Worm (Caenorhabditis elegans) whole organism, early embryonic: ENCODE measurements around the gene enu-3.5.

Experiments used
- B0310.2 ChIP-seq: sonication (generic microtip); optimal IDR thresholded peaks from 2 replicates; lab custom pipeline; 2016; ENCODE audit warnings: mild to moderate bottlenecking, missing genetic modification characterization, missing compliant biosample characterization
- F13C5.2 ChIP-seq: sonication (generic microtip); optimal IDR thresholded peaks from 2 replicates; lab custom pipeline; 2017; ENCODE audit warnings: mild to moderate bottlenecking, missing genetic modification characterization, inconsistent platforms, missing compliant biosample characterization
- aly-1 ChIP-seq: sonication (generic microtip); optimal IDR thresholded peaks from 2 replicates; lab custom pipeline; 2016; ENCODE audit warnings: missing genetic modification characterization, missing compliant biosample characterization
- ama-1 ChIP-seq: fragments of 150-350 bp; optimal IDR thresholded peaks from 2 replicates; lab custom pipeline; 2014
- ceh-13 ChIP-seq: fragments of 200-800 bp; sonication (Bioruptor generic); optimal IDR thresholded peaks from 2 replicates; lab custom pipeline; 2018; ENCODE audit warnings: mild to moderate bottlenecking, missing genetic modification characterization, missing compliant biosample characterization
- ceh-36 ChIP-seq: sonication (generic microtip); optimal IDR thresholded peaks from 2 replicates; lab custom pipeline; 2016; ENCODE audit warnings: missing genetic modification characterization, inconsistent platforms, missing compliant biosample characterization
- ets-7 ChIP-seq: sonication (generic microtip); optimal IDR thresholded peaks from 2 replicates; lab custom pipeline; 2016; ENCODE audit warnings: missing genotype, missing genetic modification characterization, missing compliant biosample characterization
- flt-1 ChIP-seq: fragments of 200-800 bp; sonication (Bioruptor generic); IDR thresholded peaks from 2 replicates; pipeline ENCODE4 v1.3.6; 2022; ENCODE audit warnings: missing genetic modification characterization, missing compliant biosample characterization
- hmbx-1 ChIP-seq: sonication (generic microtip); optimal IDR thresholded peaks from 2 replicates; lab custom pipeline; 2016; ENCODE audit warnings: mild to moderate bottlenecking, missing genetic modification characterization, missing compliant biosample characterization
- hmg-4 ChIP-seq: fragments of 200-800 bp; sonication (Bioruptor generic); optimal IDR thresholded peaks from 2 replicates; lab custom pipeline; 2018; ENCODE audit warnings: mild to moderate bottlenecking, missing genetic modification characterization, missing compliant biosample characterization
- hnd-1 ChIP-seq: sonication (generic microtip); optimal IDR thresholded peaks from 2 replicates; lab custom pipeline; 2016; ENCODE audit warnings: missing genetic modification characterization, missing compliant biosample characterization
- pes-1 ChIP-seq: fragments of 200-800 bp; sonication (Bioruptor generic); IDR thresholded peaks from 2 replicates; pipeline ENCODE4 v1.3.6; 2022; ENCODE audit warnings: missing genetic modification reagents, missing genetic modification characterization, missing compliant biosample characterization
- scrt-1 ChIP-seq: fragments of 200-800 bp; sonication (Bioruptor generic); IDR thresholded peaks from 2 replicates; pipeline ENCODE4 v1.3.6; 2022; ENCODE audit warnings: missing genetic modification characterization, missing compliant biosample characterization
- sea-1 ChIP-seq: fragments of 200-800 bp; sonication (Bioruptor generic); conservative IDR thresholded peaks from 2 replicates; pipeline ENCODE4 v1.3.6; 2022; ENCODE audit warnings: missing genetic modification characterization, missing compliant biosample characterization
- tbx-11 ChIP-seq: fragments of 200-800 bp; sonication (Bioruptor generic); IDR thresholded peaks from 2 replicates; pipeline ENCODE4 v1.3.6; 2022; ENCODE audit warnings: missing genetic modification characterization, missing compliant biosample characterization
- tbx-37 ChIP-seq: fragments of 200-800 bp; sonication (Bioruptor generic); conservative IDR thresholded peaks from 2 replicates; pipeline ENCODE4 v1.3.6; 2022; ENCODE audit warnings: missing genetic modification reagents, missing genetic modification characterization, missing compliant biosample characterization
- tra-4 ChIP-seq: sonication (generic microtip); optimal IDR thresholded peaks from 2 replicates; lab custom pipeline; 2017; ENCODE audit warnings: missing genetic modification characterization, missing compliant biosample characterization

The enu-3.5 gene

ce11 chrIII:12877527-12878234 is at the start of gene enu-3.5, which contains the start of gene cec-7:
enu-3.5 (plus strand) TSS chrIII:12878196.
cec-7 (minus strand) TSS chrIII:12877577.
- TF ChIP-seq hmbx-1 (tag; lab: Kevin White, UChicago) (no peak), tbx-37 (GFP tag; lab: Robert Waterston, UW) (no peak), B0310.2 (no peak), sea-1 (GFP tag; lab: Robert Waterston, UW) (0 out of 2 replicates have a peak, but pooled peaks have one; percentile 7)

DNA sequence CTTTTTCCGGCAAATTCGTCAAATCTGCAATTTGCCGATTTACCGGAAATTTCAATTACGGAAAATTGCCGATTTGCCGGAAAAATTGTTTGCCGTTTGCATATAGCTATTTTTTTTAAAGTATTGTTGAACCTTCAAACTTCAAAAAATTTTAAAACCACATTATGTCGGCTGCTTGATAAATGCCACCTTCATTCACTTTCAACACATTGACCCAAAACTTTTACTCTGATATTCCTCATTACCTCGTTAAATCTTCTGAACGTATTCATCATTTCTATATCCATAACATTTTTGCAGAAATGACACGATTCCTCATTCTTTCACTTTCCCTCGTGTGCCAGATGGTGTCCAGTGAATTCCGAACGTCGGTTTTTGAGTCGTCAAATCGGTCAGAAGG is 48.9 kb upstream of the enu-3.5 start, which contains the start of gene Y37D8A.3:
Gene Y37D8A.3, plus strand, starts transcription at position 301 of the 400 bp plus-strand sequence.
- TF ChIP-seq pes-1 (GFP tag; lab: Robert Waterston, UW) = no peak
- TF ChIP-seq flt-1 (GFP tag; lab: Robert Waterston, UW) = no peak
- no peak for TF ChIP-seq ceh-36
- TF ChIP-seq hmbx-1 (tag; lab: Kevin White, UChicago) = no peak
- no peak for TF ChIP-seq ets-7 (tag; lab: Kevin White, UChicago)
- TF ChIP-seq tbx-11 = no peak
- TF ChIP-seq tbx-37 (GFP tag; lab: Robert Waterston, UW) = no peak
- no peak for TF ChIP-seq sea-1 (GFP tag; lab: Robert Waterston, UW)
- TF ChIP-seq F13C5.2 (tag; lab: Kevin White, UChicago) = no peak
- TF ChIP-seq B0310.2 = no peak
- TF ChIP-seq aly-1 = no peak
- TF ChIP-seq hmg-4 (GFP tag; lab: Kevin White, UChicago) = no peak
- no peak for TF ChIP-seq scrt-1 (GFP tag; lab: Robert Waterston, UW)
- TF ChIP-seq ceh-13 = no peak
- TF ChIP-seq ama-1 (lab: Kevin White, UChicago) = no peak

ce11 chrIII:12831696-12832095 is 46.3 kb upstream of the enu-3.5 start:
- TF ChIP-seq pes-1 (GFP tag; lab: Robert Waterston, UW) = no peak
- no peak for TF ChIP-seq hmbx-1 (tag; lab: Kevin White, UChicago)

- TF ChIP-seq ceh-13 (no peak), hmg-4 (GFP tag; lab: Kevin White, UChicago) (no peak), hmbx-1 (tag; lab: Kevin White, UChicago) (no peak), F13C5.2 (tag; lab: Kevin White, UChicago) (no peak), ama-1 (lab: Kevin White, UChicago) (no peak), flt-1 (GFP tag; lab: Robert Waterston, UW) (no peak), B0310.2 (no peak), aly-1 (no peak), tbx-11 (no peak), ets-7 (tag; lab: Kevin White, UChicago) (no peak), hnd-1 (no peak), tbx-37 (GFP tag; lab: Robert Waterston, UW) (no peak), tra-4 (no peak), ceh-36 (no peak), scrt-1 (GFP tag; lab: Robert Waterston, UW) (no peak)
Observed at ce11 chrIII:12833079-12833478, 44.9 kb upstream of the enu-3.5 start.

DNA sequence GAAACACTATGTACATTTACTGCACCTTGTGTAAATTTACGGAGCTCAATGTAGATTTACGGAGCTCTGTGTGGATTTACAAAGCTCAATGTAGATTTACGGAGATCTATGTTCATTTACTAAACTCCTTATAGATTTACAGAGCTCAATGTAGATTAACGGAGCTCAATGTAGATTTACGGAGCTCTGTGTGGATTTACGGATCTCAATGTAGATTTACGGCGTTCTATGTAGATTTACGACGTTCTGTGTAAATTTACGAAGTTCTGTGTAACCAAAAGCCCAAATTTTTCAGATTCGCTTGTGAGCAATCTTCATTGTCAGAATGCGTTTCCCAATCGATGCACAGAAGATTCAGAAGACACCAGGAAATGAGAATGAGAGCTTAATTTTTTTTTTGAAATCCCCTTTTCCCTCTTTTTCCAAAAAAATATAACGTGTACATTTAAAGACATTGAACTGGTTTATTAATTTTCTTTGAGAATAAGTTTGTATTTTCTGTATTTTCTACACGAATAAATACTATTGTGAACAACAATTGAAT is 41.2 kb upstream of the enu-3.5 start:
- TF ChIP-seq hmg-4 (GFP tag; lab: Kevin White, UChicago) (no peak), aly-1 (no peak), ceh-13 (no peak), pes-1 (GFP tag; lab: Robert Waterston, UW) (no peak), tbx-11 (no peak), B0310.2 (no peak), F13C5.2 (tag; lab: Kevin White, UChicago) (no peak), scrt-1 (GFP tag; lab: Robert Waterston, UW) (no peak), ets-7 (tag; lab: Kevin White, UChicago) (no peak), tra-4 (no peak), hmbx-1 (tag; lab: Kevin White, UChicago) (no peak), flt-1 (GFP tag; lab: Robert Waterston, UW) (no peak)

DNA sequence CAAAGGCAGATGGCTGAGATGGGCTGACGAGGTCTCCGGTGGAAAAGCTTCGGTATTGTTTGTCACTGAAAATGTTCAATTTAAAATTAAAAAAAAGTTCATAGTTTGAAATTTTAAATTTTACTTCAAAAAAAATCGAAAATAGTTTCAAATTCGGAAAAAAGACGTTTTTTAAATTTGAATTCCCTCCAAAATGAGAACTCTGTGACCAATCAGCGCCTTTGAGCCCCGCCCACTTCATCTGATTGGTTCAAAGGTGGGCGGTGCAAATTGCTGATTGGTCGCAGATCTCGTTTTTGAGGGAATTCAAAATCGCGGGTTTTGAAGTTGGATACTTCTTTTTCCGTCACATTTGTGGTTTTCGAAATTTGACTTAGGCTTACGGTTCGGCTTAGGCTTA is 39.7 kb upstream of the enu-3.5 start:
- TF ChIP-seq F13C5.2 (tag; lab: Kevin White, UChicago) (no peak), scrt-1 (GFP tag; lab: Robert Waterston, UW) (no peak), ets-7 (tag; lab: Kevin White, UChicago) (no peak), sea-1 (GFP tag; lab: Robert Waterston, UW) (no peak), tra-4 (no peak), tbx-37 (GFP tag; lab: Robert Waterston, UW) (no peak), ceh-13 (no peak), ama-1 (lab: Kevin White, UChicago) (no peak), B0310.2 (no peak), tbx-11 (no peak), ceh-36 (no peak), hmg-4 (GFP tag; lab: Kevin White, UChicago) (no peak), flt-1 (GFP tag; lab: Robert Waterston, UW) (no peak), hmbx-1 (tag; lab: Kevin White, UChicago) (no peak), aly-1 (no peak), pes-1 (GFP tag; lab: Robert Waterston, UW) (no peak), hnd-1 (no peak)

ce11 chrIII:12838913-12839366 is 39.1 kb upstream of the enu-3.5 start, which contains the start of gene Y37D8A.4:
Y37D8A.4 (minus strand) TSS chrIII:12838963.
- TF ChIP-seq flt-1 (GFP tag; lab: Robert Waterston, UW) = no peak

DNA sequence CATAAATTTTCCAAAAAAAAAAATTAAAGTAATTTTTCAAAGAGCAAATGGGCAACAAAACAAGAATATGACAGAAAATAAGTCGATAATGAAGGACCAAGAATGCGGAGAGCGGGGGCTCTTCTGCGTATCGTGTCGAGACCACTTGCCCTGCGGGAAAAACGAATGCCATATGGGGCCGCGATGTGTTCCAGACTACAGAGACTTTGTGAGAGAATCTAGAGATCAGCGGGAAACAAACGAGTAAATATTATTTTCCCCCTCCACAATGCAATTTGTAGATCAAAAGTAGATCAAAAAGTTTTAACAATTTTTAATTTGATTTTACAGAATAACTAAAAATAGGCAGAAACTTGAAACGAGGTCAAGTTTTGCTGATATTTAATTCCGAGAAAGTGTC is 37.8 kb upstream of the enu-3.5 start:
- no peak for TF ChIP-seq ceh-13
- TF ChIP-seq flt-1 (GFP tag; lab: Robert Waterston, UW) = no peak
- no peak for TF ChIP-seq hmg-4 (GFP tag; lab: Kevin White, UChicago)
- no peak for TF ChIP-seq pes-1 (GFP tag; lab: Robert Waterston, UW)
- no peak for TF ChIP-seq tbx-11
- TF ChIP-seq scrt-1 (GFP tag; lab: Robert Waterston, UW) = no peak
- TF ChIP-seq ama-1 (lab: Kevin White, UChicago) = no peak
- TF ChIP-seq tbx-37 (GFP tag; lab: Robert Waterston, UW) = no peak
- no peak for TF ChIP-seq ceh-36
- no peak for TF ChIP-seq hmbx-1 (tag; lab: Kevin White, UChicago)
- TF ChIP-seq F13C5.2 (tag; lab: Kevin White, UChicago) = no peak
- no peak for TF ChIP-seq hnd-1
- no peak for TF ChIP-seq B0310.2
- TF ChIP-seq sea-1 (GFP tag; lab: Robert Waterston, UW) = no peak
- TF ChIP-seq tra-4 = no peak
- no peak for TF ChIP-seq aly-1
- TF ChIP-seq ets-7 (tag; lab: Kevin White, UChicago) = no peak
